Fruit fly (Drosophila melanogaster): ENCODE measurements around the gene Irk3.

Gene Irk3

DNA sequence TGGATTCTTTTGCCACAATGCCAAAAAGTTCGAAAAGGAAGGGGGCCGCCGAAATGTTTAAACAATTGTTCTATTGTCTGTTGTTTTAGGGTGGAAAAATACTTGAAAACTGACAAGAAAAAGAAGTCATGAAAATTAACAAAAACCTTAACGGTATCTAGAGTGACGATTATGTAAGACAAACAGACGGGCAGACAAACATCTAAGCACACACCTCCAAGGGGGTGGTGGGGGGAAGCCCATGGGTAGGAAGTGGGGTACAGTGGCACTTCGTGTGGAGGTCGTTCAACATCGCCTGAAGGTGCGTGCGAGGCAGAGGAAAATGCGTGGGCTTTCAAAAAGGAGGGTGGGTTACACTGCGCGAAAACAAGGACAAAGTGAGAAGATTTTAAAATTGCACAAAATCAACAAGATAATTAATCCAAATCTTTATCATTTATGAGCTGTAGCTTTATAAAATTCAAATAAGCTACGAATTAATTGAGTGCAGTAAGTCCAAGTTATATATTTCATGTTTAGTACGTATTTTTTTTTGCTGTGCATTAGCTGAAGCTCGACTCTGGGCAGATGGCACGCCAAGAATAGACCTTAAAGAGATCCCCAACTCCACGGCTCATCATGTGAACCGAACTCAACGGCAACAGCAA is 3.9 kb upstream of the Irk3 start:
- peak; percentile 36 for TF ChIP-seq kni (GFP tag; optimal IDR thresholded peaks at IDR 0.05)
- TF ChIP-seq Drgx (GFP tag; IDR thresholded peaks at IDR 0.05) = peak; percentile 32; the same call in 1 of the 2 replicates
- peak; percentile 11 for TF ChIP-seq CG30403 (GFP tag; optimal IDR thresholded peaks at IDR 0.05)
- peak; percentile 9 for TF ChIP-seq Hmr (GFP tag; optimal IDR thresholded peaks at IDR 0.05)
- 0 out of 3 replicates have a peak, but pooled peaks have one; percentile 31 for TF ChIP-seq CG11695 (GFP tag; IDR thresholded peaks at IDR 0.05)
- TF ChIP-seq Scr (GFP tag; IDR thresholded peaks at IDR 0.05; ENCODE audit: partially characterized antibody) = no peak
- TF ChIP-seq BEAF-32 (GFP tag; optimal IDR thresholded peaks at IDR 0.05) = no peak
- TF ChIP-seq dm (GFP tag; optimal IDR thresholded peaks at IDR 0.05) = no peak
- TF ChIP-seq CG30020 (tag; optimal IDR thresholded peaks at IDR 0.05) = no peak
- TF ChIP-seq Awh (GFP tag; IDR thresholded peaks at IDR 0.05) = 0 out of 2 replicates have a peak, but pooled peaks have one; percentile 18
- peak; percentile 15 for TF ChIP-seq CG10209 (GFP tag; optimal IDR thresholded peaks at IDR 0.05)
- no peak for TF ChIP-seq gro (GFP tag; optimal IDR thresholded peaks at IDR 0.05)
- no peak for TF ChIP-seq Mes4 (GFP tag; optimal IDR thresholded peaks at IDR 0.05)
- TF ChIP-seq CG11398 (GFP tag; optimal IDR thresholded peaks at IDR 0.05) = no peak
- TF ChIP-seq ttk (GFP tag; IDR thresholded peaks at IDR 0.05) = no peak
- peak; percentile 17 for TF ChIP-seq Meics (GFP tag; optimal IDR thresholded peaks at IDR 0.05)
- peak; percentile 15 for TF ChIP-seq gem (tag; optimal IDR thresholded peaks at IDR 0.05)
- no peak for TF ChIP-seq sug (tag; optimal IDR thresholded peaks at IDR 0.05)
- TF ChIP-seq Ets65A (GFP tag) = peak; percentile 87
- peak; percentile 45 for TF ChIP-seq CG2875 (GFP tag; optimal IDR thresholded peaks at IDR 0.05)
- TF ChIP-seq CG4424 (GFP tag; optimal IDR thresholded peaks at IDR 0.05) = no peak
- TF ChIP-seq CG6689 (GFP tag; IDR thresholded peaks at IDR 0.05) = 0 out of 2 replicates have a peak, but pooled peaks have one; percentile 24
- TF ChIP-seq BtbVII (GFP tag; optimal IDR thresholded peaks at IDR 0.05) = peak; percentile 47
- TF ChIP-seq CG12219 (GFP tag; optimal IDR thresholded peaks at IDR 0.05) = peak; percentile 24
- TF ChIP-seq HLH54F (GFP tag; optimal IDR thresholded peaks at IDR 0.05) = no peak
- peak; percentile 25 for TF ChIP-seq bcd (GFP tag; optimal IDR thresholded peaks at IDR 0.05)
- TF ChIP-seq CG3065 (GFP tag; optimal IDR thresholded peaks at IDR 0.05) = no peak
- TF ChIP-seq CG11696 (GFP tag; IDR thresholded peaks at IDR 0.05) = no peak
- 0 out of 3 replicates have a peak, but pooled peaks have one; percentile 34 for TF ChIP-seq dysf (GFP tag; IDR thresholded peaks at IDR 0.05)
- TF ChIP-seq vvl (GFP tag; IDR thresholded peaks at IDR 0.05) = peak; percentile 21; the same call in 1 of the 2 replicates
- no peak for TF ChIP-seq sna (GFP tag; IDR thresholded peaks at IDR 0.05; ENCODE audit: partially characterized antibody)
- no peak for TF ChIP-seq lbe (GFP tag; optimal IDR thresholded peaks at IDR 0.05)
- peak; percentile 20 for TF ChIP-seq CG11504 (tag; optimal IDR thresholded peaks at IDR 0.05)
- TF ChIP-seq Asciz (GFP tag; optimal IDR thresholded peaks at IDR 0.05) = peak; percentile 50
- no peak for TF ChIP-seq Six4 (GFP tag; optimal IDR thresholded peaks at IDR 0.05)
- TF ChIP-seq Jarid2 (GFP tag; optimal IDR thresholded peaks at IDR 0.05) = peak; percentile 2
- no peak for TF ChIP-seq CHES-1-like (GFP tag; optimal IDR thresholded peaks at IDR 0.05)
- TF ChIP-seq grn (GFP tag; optimal IDR thresholded peaks at IDR 0.05) = peak; percentile 45
- TF ChIP-seq CG18599 (GFP tag; optimal IDR thresholded peaks at IDR 0.05) = peak; percentile 22
- TF ChIP-seq Dbx (GFP tag; IDR thresholded peaks at IDR 0.05) = no peak
- TF ChIP-seq wdn (GFP tag; IDR thresholded peaks at IDR 0.05) = no peak
- TF ChIP-seq Sry-β (GFP tag; optimal IDR thresholded peaks at IDR 0.05) = no peak
- no peak for TF ChIP-seq H2.0 (GFP tag; IDR thresholded peaks at IDR 0.05)
- TF ChIP-seq CG10979 (tag; optimal IDR thresholded peaks at IDR 0.05) = peak; percentile 33
- TF ChIP-seq gcm (GFP tag; optimal IDR thresholded peaks at IDR 0.05) = no peak
- TF ChIP-seq CG8924 (tag; optimal IDR thresholded peaks at IDR 0.05) = peak; percentile 28
- peak; percentile 23 for TF ChIP-seq wek (GFP tag; optimal IDR thresholded peaks at IDR 0.05)
- peak; percentile 19; the same call in 1 of the 2 replicates for TF ChIP-seq Rfx (GFP tag; IDR thresholded peaks at IDR 0.05)
- TF ChIP-seq grau (tag; optimal IDR thresholded peaks at IDR 0.05) = peak; percentile 30

Measured in whole organism, embryonic.